Fruit fly (Drosophila melanogaster) whole organism, embryonic: Measurements from ENCODE around the gene mRpL20.
A peak's percentile ranks its signal among the peaks of the same experiment; 100 is the strongest.

Experiments used
- BtbVII ChIP-seq: fragments of 200-800 bp; sonication (Bioruptor generic); optimal IDR thresholded peaks from 3 replicates; lab custom pipeline; 2017; ENCODE audit warnings: missing biosample characterization, mild to moderate bottlenecking, missing genetic modification characterization
- CG10147 ChIP-seq: fragments of 200-800 bp; sonication (Bioruptor generic); optimal IDR thresholded peaks from 2 replicates; lab custom pipeline; 2019; ENCODE audit warnings: missing biosample characterization, mild to moderate bottlenecking, missing genetic modification characterization, moderate library complexity
- CG10267 ChIP-seq: fragments of 200-800 bp; sonication (Bioruptor generic); optimal IDR thresholded peaks from 2 replicates; lab custom pipeline; 2018; ENCODE audit warnings: missing biosample characterization, mild to moderate bottlenecking, missing genetic modification characterization, moderate library complexity
- CG10366 ChIP-seq: fragments of 200-800 bp; sonication (Bioruptor generic); IDR thresholded peaks from 2 replicates; pipeline ENCODE4 v1.3.6; 2022; ENCODE audit warnings: missing biosample characterization, missing genetic modification characterization
- CG11560 ChIP-seq: fragments of 200-800 bp; sonication (Bioruptor generic); IDR thresholded peaks from 3 replicates; pipeline ENCODE4 v1.3.6; 2022; ENCODE audit warnings: missing biosample characterization, missing genetic modification characterization
- CG13287 ChIP-seq: fragments of 200-800 bp; sonication (Bioruptor generic); IDR thresholded peaks from 2 replicates; pipeline ENCODE4 v1.3.6; 2022; ENCODE audit warnings: missing biosample characterization, missing genetic modification characterization; ENCODE audit not compliant: partially characterized antibody
- CG1647 ChIP-seq: fragments of 200-800 bp; sonication (Bioruptor generic); optimal IDR thresholded peaks from 3 replicates; lab custom pipeline; 2016; ENCODE audit warnings: missing biosample characterization, missing genetic modification characterization
- CG16815 ChIP-seq: fragments of 200-800 bp; sonication (Bioruptor generic); optimal IDR thresholded peaks from 3 replicates; lab custom pipeline; 2017; ENCODE audit warnings: missing biosample characterization, mild to moderate bottlenecking, missing genetic modification characterization
- CG17385 ChIP-seq: fragments of 200-800 bp; sonication (Bioruptor generic); optimal IDR thresholded peaks from 3 replicates; lab custom pipeline; 2018; ENCODE audit warnings: missing biosample characterization, mild to moderate bottlenecking, missing genetic modification characterization
- CG2116 ChIP-seq: fragments of 200-800 bp; sonication (Bioruptor generic); optimal IDR thresholded peaks from 3 replicates; lab custom pipeline; 2018; ENCODE audit warnings: missing biosample characterization, mild to moderate bottlenecking, missing genetic modification characterization
- CG30020 ChIP-seq: fragments of 200-800 bp; optimal IDR thresholded peaks from 2 replicates; lab custom pipeline; 2019; ENCODE audit warnings: missing biosample characterization, mild to moderate bottlenecking, missing genetic modification characterization, moderate library complexity
- CG31441 ChIP-seq: fragments of 200-800 bp; sonication (Bioruptor generic); IDR thresholded peaks from 2 replicates; pipeline ENCODE4 v1.3.6; 2022; ENCODE audit warnings: missing biosample characterization, missing genetic modification characterization
- CG33213 ChIP-seq: fragments of 200-800 bp; sonication (Bioruptor generic); optimal IDR thresholded peaks from 3 replicates; lab custom pipeline; 2016; ENCODE audit warnings: missing biosample characterization, missing genetic modification characterization
- CG3847 ChIP-seq: fragments of 200-800 bp; sonication (Bioruptor generic); IDR thresholded peaks from 2 replicates; pipeline ENCODE4 v1.3.6; 2022; ENCODE audit warnings: missing biosample characterization, missing genetic modification characterization
- CG4707 ChIP-seq: fragments of 200-800 bp; sonication (Bioruptor generic); optimal IDR thresholded peaks from 2 replicates; lab custom pipeline; 2018; ENCODE audit warnings: missing biosample characterization, mild to moderate bottlenecking, missing genetic modification characterization, moderate library complexity
- CG4730 ChIP-seq: fragments of 200-800 bp; sonication (Bioruptor generic); IDR thresholded peaks from 2 replicates; pipeline ENCODE4 v1.3.6; 2022; ENCODE audit warnings: missing biosample characterization, missing genetic modification characterization
- CG5245 ChIP-seq: fragments of 200-800 bp; sonication (Bioruptor generic); optimal IDR thresholded peaks from 3 replicates; lab custom pipeline; 2016; ENCODE audit warnings: missing biosample characterization, missing genetic modification characterization
- CG7357 ChIP-seq: fragments of 200-800 bp; sonication (Bioruptor generic); IDR thresholded peaks from 3 replicates; pipeline ENCODE4 v1.3.6; 2022; ENCODE audit warnings: missing biosample characterization, missing genetic modification characterization
- Doc3 ChIP-seq: fragments of 200-800 bp; sonication (Bioruptor generic); IDR thresholded peaks from 3 replicates; pipeline ENCODE4 v1.3.6; 2022; ENCODE audit warnings: missing biosample characterization, missing genetic modification characterization; ENCODE audit not compliant: partially characterized antibody
- Dp ChIP-seq: fragments of 200-800 bp; sonication (Bioruptor generic); optimal IDR thresholded peaks from 2 replicates; lab custom pipeline; 2018; ENCODE audit warnings: missing biosample characterization, mild to moderate bottlenecking, missing genetic modification characterization, moderate library complexity
- Gug ChIP-seq: fragments of 200-800 bp; sonication (Bioruptor generic); IDR thresholded peaks from 4 replicates; pipeline ENCODE4 v1.3.6; 2022; ENCODE audit warnings: missing biosample characterization, missing genetic modification characterization
- HLHmδ ChIP-seq: fragments of 200-800 bp; sonication (Bioruptor generic); optimal IDR thresholded peaks from 2 replicates; lab custom pipeline; 2018; ENCODE audit warnings: missing biosample characterization, mild to moderate bottlenecking, missing genetic modification characterization, moderate library complexity
- Optix ChIP-seq: fragments of 200-800 bp; sonication (Bioruptor generic); IDR thresholded peaks from 3 replicates; pipeline ENCODE4 v1.3.6; 2022; ENCODE audit warnings: missing biosample characterization, missing genetic modification characterization
- Taf1 ChIP-seq: fragments of 200-800 bp; sonication (Bioruptor generic); IDR thresholded peaks from 2 replicates; pipeline ENCODE4 v1.3.6; 2022; ENCODE audit warnings: missing biosample characterization, missing genetic modification characterization
- ac ChIP-seq: fragments of 200-800 bp; sonication (Bioruptor generic); optimal IDR thresholded peaks from 3 replicates; lab custom pipeline; 2017; ENCODE audit warnings: missing biosample characterization, mild to moderate bottlenecking, missing genetic modification characterization
- aop ChIP-seq: fragments of 200-800 bp; sonication (Bioruptor generic); IDR thresholded peaks from 2 replicates; pipeline ENCODE4 v1.3.6; 2022; ENCODE audit warnings: missing biosample characterization, missing genetic modification characterization
- bbx ChIP-seq: fragments of 200-800 bp; sonication (Bioruptor generic); IDR thresholded peaks from 2 replicates; pipeline ENCODE4 v1.3.6; 2022; ENCODE audit warnings: missing biosample characterization, missing genetic modification characterization; ENCODE audit not compliant: partially characterized antibody
- chm ChIP-seq: fragments of 200-800 bp; sonication (Bioruptor generic); IDR thresholded peaks from 2 replicates; pipeline ENCODE4 v1.3.6; 2022; ENCODE audit warnings: missing biosample characterization, missing genetic modification characterization
- croc ChIP-seq: fragments of 200-800 bp; sonication (Bioruptor generic); conservative IDR thresholded peaks from 3 replicates; pipeline ENCODE4 v1.3.6; 2022; ENCODE audit warnings: missing biosample characterization, missing genetic modification characterization
- danr ChIP-seq: fragments of 200-800 bp; sonication (Bioruptor generic); IDR thresholded peaks from 2 replicates; pipeline ENCODE4 v1.3.6; 2022; ENCODE audit warnings: missing biosample characterization, missing genetic modification characterization
- dmrt11E ChIP-seq: fragments of 200-800 bp; sonication (Bioruptor generic); optimal IDR thresholded peaks from 3 replicates; lab custom pipeline; 2018; ENCODE audit warnings: missing biosample characterization, mild to moderate bottlenecking, missing genetic modification characterization, moderate library complexity
- ems ChIP-seq: fragments of 200-800 bp; sonication (Bioruptor generic); optimal IDR thresholded peaks from 3 replicates; lab custom pipeline; 2016; ENCODE audit warnings: missing biosample characterization, missing genetic modification characterization
- fd3F ChIP-seq: fragments of 200-800 bp; sonication (Bioruptor generic); optimal IDR thresholded peaks from 2 replicates; lab custom pipeline; 2018; ENCODE audit warnings: missing biosample characterization, mild to moderate bottlenecking, missing genetic modification characterization, moderate library complexity
- gcm ChIP-seq: fragments of 200-800 bp; sonication (Bioruptor generic); optimal IDR thresholded peaks from 2 replicates; lab custom pipeline; 2019; ENCODE audit warnings: missing biosample characterization, mild to moderate bottlenecking, missing genetic modification characterization, moderate library complexity
- gem ChIP-seq: fragments of 200-800 bp; sonication (Bioruptor generic); optimal IDR thresholded peaks from 2 replicates; lab custom pipeline; 2019; ENCODE audit warnings: missing biosample characterization, mild to moderate bottlenecking, missing genetic modification characterization, moderate library complexity
- gfzf ChIP-seq: fragments of 200-800 bp; sonication (Bioruptor generic); optimal IDR thresholded peaks from 2 replicates; lab custom pipeline; 2016; ENCODE audit warnings: missing biosample characterization, mild to moderate bottlenecking, missing genetic modification characterization, moderate library complexity
- grn ChIP-seq: fragments of 200-800 bp; sonication (Bioruptor generic); optimal IDR thresholded peaks from 3 replicates; lab custom pipeline; 2017; ENCODE audit warnings: missing biosample characterization, missing genetic modification characterization
- gt ChIP-seq: fragments of 200-800 bp; sonication (Bioruptor generic); IDR thresholded peaks from 2 replicates; pipeline ENCODE4 v1.3.6; 2022; ENCODE audit warnings: missing biosample characterization, missing genetic modification characterization
- inv ChIP-seq: fragments of 200-800 bp; sonication (Bioruptor generic); IDR thresholded peaks from 2 replicates; pipeline ENCODE4 v1.3.6; 2022; ENCODE audit warnings: missing biosample characterization, missing genetic modification characterization; ENCODE audit not compliant: partially characterized antibody
- knrl ChIP-seq: fragments of 200-800 bp; sonication (Bioruptor generic); IDR thresholded peaks from 3 replicates; pipeline ENCODE4 v1.3.6; 2022; ENCODE audit warnings: missing biosample characterization, missing genetic modification characterization; ENCODE audit not compliant: partially characterized antibody
- lbe ChIP-seq: fragments of 200-800 bp; sonication (Bioruptor generic); optimal IDR thresholded peaks from 2 replicates; lab custom pipeline; 2016; ENCODE audit warnings: missing biosample characterization, mild to moderate bottlenecking, missing genetic modification characterization
- nerfin-1 ChIP-seq: fragments of 200-800 bp; sonication (Bioruptor generic); optimal IDR thresholded peaks from 3 replicates; lab custom pipeline; 2019; ENCODE audit warnings: missing biosample characterization, mild to moderate bottlenecking, missing genetic modification characterization, moderate library complexity
- pzg ChIP-seq: fragments of 200-800 bp; sonication (Bioruptor generic); optimal IDR thresholded peaks from 3 replicates; lab custom pipeline; 2018; ENCODE audit warnings: missing biosample characterization, mild to moderate bottlenecking, missing genetic modification characterization, moderate library complexity
- rib ChIP-seq: fragments of 200-800 bp; sonication (Bioruptor generic); IDR thresholded peaks from 2 replicates; pipeline ENCODE4 v1.3.6; 2022; ENCODE audit warnings: missing biosample characterization, missing genetic modification characterization
- salm ChIP-seq: fragments of 200-800 bp; sonication (Bioruptor generic); optimal IDR thresholded peaks from 2 replicates; lab custom pipeline; 2018; ENCODE audit warnings: missing biosample characterization, mild to moderate bottlenecking, missing genetic modification characterization
- sna ChIP-seq: fragments of 200-800 bp; sonication (Bioruptor generic); IDR thresholded peaks from 2 replicates; pipeline ENCODE4 v1.3.6; 2022; ENCODE audit warnings: missing biosample characterization, missing genetic modification characterization; ENCODE audit not compliant: partially characterized antibody
- stwl ChIP-seq: fragments of 200-800 bp; sonication (Bioruptor generic); optimal IDR thresholded peaks from 3 replicates; lab custom pipeline; 2018; ENCODE audit warnings: missing biosample characterization, mild to moderate bottlenecking, missing genetic modification characterization, moderate library complexity
- tup ChIP-seq: fragments of 200-800 bp; sonication (Bioruptor generic); optimal IDR thresholded peaks from 2 replicates; lab custom pipeline; 2016; ENCODE audit warnings: missing biosample characterization, mild to moderate bottlenecking, missing genetic modification characterization, moderate library complexity
- twi ChIP-seq: fragments of 200-800 bp; optimal IDR thresholded peaks from 2 replicates; lab custom pipeline; 2019; ENCODE audit warnings: missing biosample characterization, mild to moderate bottlenecking, missing genetic modification characterization, moderate library complexity
- vfl ChIP-seq: fragments of 200-800 bp; sonication (Bioruptor generic); optimal IDR thresholded peaks from 2 replicates; lab custom pipeline; 2016; ENCODE audit warnings: missing biosample characterization, missing genetic modification characterization

Gene mRpL20

dm6 chr3L:13007946-13008462, 9.7 kb downstream of the mRpL20 start (continued):
- TF ChIP-seq danr (GFP tag; lab: Robert Waterston, UW) (no peak), CG31441 (GFP tag; lab: Robert Waterston, UW) (0 out of 2 replicates have a peak, but pooled peaks have one; percentile 17), CG17385 (GFP tag; lab: Kevin White, UChicago) (no peak), CG10366 (GFP tag; lab: Robert Waterston, UW) (no peak), Doc3 (GFP tag; lab: Robert Waterston, UW) (peak; percentile 69), BtbVII (GFP tag; lab: Kevin White, UChicago) (no peak), gcm (no peak), inv (GFP tag; lab: Robert Waterston, UW) (peak; percentile 54; the same call in 1 of the 2 replicates), rib (GFP tag; lab: Robert Waterston, UW) (no peak), salm (tag; lab: Kevin White, UChicago) (no peak), CG3847 (no peak), CG11560 (tag; lab: Robert Waterston, UW) (no peak), gt (GFP tag; lab: Robert Waterston, UW) (no peak), croc (no peak), Optix (GFP tag; lab: Robert Waterston, UW) (no peak), Taf1 (no peak), Gug (no peak), CG13287 (peak; percentile 75), twi (tag; lab: Kevin White, UChicago) (no peak), fd3F (GFP tag; lab: Kevin White, UChicago) (no peak), gfzf (GFP tag; lab: Kevin White, UChicago) (peak; percentile 4), ac (no peak), CG10147 (GFP tag; lab: Kevin White, UChicago) (no peak), Dp (GFP tag; lab: Kevin White, UChicago) (peak; percentile 20), CG2116 (GFP tag; lab: Kevin White, UChicago) (peak; percentile 46), ems (no peak), nerfin-1 (tag; lab: Kevin White, UChicago) (no peak), aop (GFP tag; lab: Robert Waterston, UW) (no peak), vfl (GFP tag; lab: Kevin White, UChicago) (no peak), chm (no peak), HLHmδ (GFP tag; lab: Kevin White, UChicago) (no peak), CG4730 (GFP tag; lab: Robert Waterston, UW) (no peak), gem (tag; lab: Kevin White, UChicago) (peak; percentile 42), CG30020 (tag; lab: Kevin White, UChicago) (no peak), dmrt11E (tag; lab: Kevin White, UChicago) (no peak), grn (GFP tag; lab: Kevin White, UChicago) (no peak), lbe (GFP tag; lab: Kevin White, UChicago) (peak; percentile 29), CG16815 (no peak), CG7357 (GFP tag; lab: Robert Waterston, UW) (no peak), stwl (tag; lab: Kevin White, UChicago) (peak; percentile 82), sna (GFP tag; lab: Robert Waterston, UW) (peak; percentile 65), CG5245 (no peak), knrl (GFP tag; lab: Robert Waterston, UW) (peak; percentile 70; the same call in 2 of the 3 replicates), CG33213 (GFP tag; lab: Kevin White, UChicago) (no peak), CG1647 (GFP tag; lab: Kevin White, UChicago) (no peak), CG10267 (peak; percentile 35), CG4707 (GFP tag; lab: Kevin White, UChicago) (no peak), tup (GFP tag; lab: Kevin White, UChicago) (no peak), bbx (GFP tag; lab: Robert Waterston, UW) (peak; percentile 80), pzg (peak; percentile 39)
